Fruit fly (Drosophila melanogaster) whole organism, embryonic: ENCODE results near the gene CG34134.
A peak's percentile ranks its signal among the peaks of the same experiment; 100 is the strongest.

Source experiments
- Ada2b ChIP-seq: fragments of 200-800 bp; sonication (Bioruptor generic); IDR thresholded peaks from 2 replicates; pipeline ENCODE4 v1.3.6; 2022; ENCODE audit warnings: missing biosample characterization, missing genetic modification characterization
- Blimp-1 ChIP-seq: fragments of 200-800 bp; sonication (Bioruptor generic); optimal IDR thresholded peaks from 3 replicates; lab custom pipeline; 2018; ENCODE audit warnings: missing biosample characterization, missing genetic modification characterization, mild to moderate bottlenecking, moderate library complexity, missing genetic modification reagents
- CG10565 ChIP-seq: fragments of 200-800 bp; sonication (Bioruptor generic); optimal IDR thresholded peaks from 3 replicates; lab custom pipeline; 2016; ENCODE audit warnings: missing biosample characterization, mild to moderate bottlenecking, missing genetic modification characterization
- CG11085 ChIP-seq: fragments of 200-800 bp; sonication (Bioruptor generic); IDR thresholded peaks from 2 replicates; pipeline ENCODE4 v1.3.6; 2022; ENCODE audit warnings: missing biosample characterization, missing genetic modification characterization
- CG11247 ChIP-seq: fragments of 200-800 bp; sonication (Bioruptor generic); IDR thresholded peaks from 2 replicates; pipeline ENCODE4 v1.3.6; 2022; ENCODE audit warnings: missing biosample characterization, missing genetic modification characterization
- CG11560 ChIP-seq: fragments of 200-800 bp; sonication (Bioruptor generic); IDR thresholded peaks from 3 replicates; pipeline ENCODE4 v1.3.6; 2022; ENCODE audit warnings: missing biosample characterization, missing genetic modification characterization
- CG12236 ChIP-seq: fragments of 200-800 bp; sonication (Bioruptor generic); optimal IDR thresholded peaks from 2 replicates; lab custom pipeline; 2016; ENCODE audit warnings: missing biosample characterization, missing genetic modification characterization
- CG13894 ChIP-seq: fragments of 200-800 bp; sonication (Bioruptor generic); optimal IDR thresholded peaks from 3 replicates; lab custom pipeline; 2018; ENCODE audit warnings: missing biosample characterization, mild to moderate bottlenecking, missing genetic modification characterization, moderate library complexity
- CG14441 ChIP-seq: fragments of 200-800 bp; sonication (Bioruptor generic); IDR thresholded peaks from 2 replicates; pipeline ENCODE4 v1.3.6; 2022; ENCODE audit warnings: missing biosample characterization, missing genetic modification characterization
- CG1602 ChIP-seq: fragments of 200-800 bp; sonication (Bioruptor generic); optimal IDR thresholded peaks from 3 replicates; lab custom pipeline; 2016; ENCODE audit warnings: missing biosample characterization, missing genetic modification characterization
- CG1603 ChIP-seq: fragments of 200-800 bp; sonication (Bioruptor generic); optimal IDR thresholded peaks from 2 replicates; lab custom pipeline; 2019; ENCODE audit warnings: missing biosample characterization, mild to moderate bottlenecking, missing genetic modification characterization, moderate library complexity
- CG1647 ChIP-seq: fragments of 200-800 bp; sonication (Bioruptor generic); optimal IDR thresholded peaks from 3 replicates; lab custom pipeline; 2016; ENCODE audit warnings: missing biosample characterization, missing genetic modification characterization
- CG16813 ChIP-seq: fragments of 200-800 bp; sonication (Bioruptor generic); IDR thresholded peaks from 3 replicates; pipeline ENCODE4 v1.3.6; 2022; ENCODE audit warnings: missing biosample characterization, missing genetic modification characterization; ENCODE audit not compliant: partially characterized antibody
- CG2202 ChIP-seq: fragments of 200-800 bp; sonication (Bioruptor generic); optimal IDR thresholded peaks from 2 replicates; lab custom pipeline; 2018; ENCODE audit warnings: missing biosample characterization, mild to moderate bottlenecking, missing genetic modification characterization
- CG33557 ChIP-seq: fragments of 200-800 bp; sonication (Bioruptor generic); optimal IDR thresholded peaks from 2 replicates; lab custom pipeline; 2019; ENCODE audit warnings: missing biosample characterization, mild to moderate bottlenecking, missing genetic modification characterization, moderate library complexity
- CG3407 ChIP-seq: fragments of 200-800 bp; sonication (Bioruptor generic); optimal IDR thresholded peaks from 2 replicates; lab custom pipeline; 2018; ENCODE audit warnings: missing biosample characterization, mild to moderate bottlenecking, missing genetic modification characterization
- CG4730 ChIP-seq: fragments of 200-800 bp; sonication (Bioruptor generic); IDR thresholded peaks from 2 replicates; pipeline ENCODE4 v1.3.6; 2022; ENCODE audit warnings: missing biosample characterization, missing genetic modification characterization
- CG4854 ChIP-seq: fragments of 200-800 bp; sonication (Bioruptor generic); optimal IDR thresholded peaks from 2 replicates; lab custom pipeline; 2016; ENCODE audit warnings: missing biosample characterization, missing genetic modification characterization, inconsistent platforms
- CG6175 ChIP-seq: fragments of 200-800 bp; sonication (Bioruptor generic); IDR thresholded peaks from 3 replicates; pipeline ENCODE4 v1.3.6; 2022; ENCODE audit warnings: missing biosample characterization, missing genetic modification characterization
- CG7271 ChIP-seq: fragments of 200-800 bp; sonication (Bioruptor generic); optimal IDR thresholded peaks from 2 replicates; lab custom pipeline; 2018; ENCODE audit warnings: missing biosample characterization, mild to moderate bottlenecking, missing genetic modification characterization, moderate library complexity
- CG8944 ChIP-seq: fragments of 200-800 bp; sonication (Bioruptor generic); optimal IDR thresholded peaks from 3 replicates; lab custom pipeline; 2016; ENCODE audit warnings: missing biosample characterization, missing genetic modification characterization
- Dad ChIP-seq: fragments of 200-800 bp; sonication (Bioruptor generic); optimal IDR thresholded peaks from 3 replicates; lab custom pipeline; 2016; ENCODE audit warnings: missing biosample characterization, missing genetic modification characterization
- Doc2 ChIP-seq: fragments of 200-800 bp; sonication (Bioruptor generic); IDR thresholded peaks from 2 replicates; pipeline ENCODE4 v1.3.6; 2022; ENCODE audit warnings: missing biosample characterization, missing genetic modification characterization
- H15 ChIP-seq: fragments of 200-800 bp; sonication (Bioruptor generic); IDR thresholded peaks from 3 replicates; pipeline ENCODE4 v1.3.6; 2022; ENCODE audit warnings: missing biosample characterization, missing genetic modification characterization
- MBD-R2 ChIP-seq: fragments of 200-800 bp; sonication (Bioruptor generic); IDR thresholded peaks from 2 replicates; pipeline ENCODE4 v1.3.6; 2022; ENCODE audit warnings: missing biosample characterization, missing genetic modification characterization
- Oaz ChIP-seq: fragments of 200-800 bp; sonication (Bioruptor generic); IDR thresholded peaks from 2 replicates; pipeline ENCODE4 v1.3.6; 2022; ENCODE audit warnings: missing biosample characterization, missing genetic modification characterization
- bab2 ChIP-seq: fragments of 200-800 bp; sonication (Bioruptor generic); optimal IDR thresholded peaks from 2 replicates; lab custom pipeline; 2016; ENCODE audit warnings: missing biosample characterization, missing genetic modification characterization
- bbx ChIP-seq: fragments of 200-800 bp; sonication (Bioruptor generic); IDR thresholded peaks from 2 replicates; pipeline ENCODE4 v1.3.6; 2022; ENCODE audit warnings: missing biosample characterization, missing genetic modification characterization; ENCODE audit not compliant: partially characterized antibody
- bigmax ChIP-seq: fragments of 200-800 bp; sonication (Bioruptor generic); optimal IDR thresholded peaks from 2 replicates; lab custom pipeline; 2018; ENCODE audit warnings: missing biosample characterization, mild to moderate bottlenecking, missing genetic modification characterization
- bsh ChIP-seq, 2 experiments: fragments of 200-800 bp; sonication (Bioruptor generic); optimal IDR thresholded peaks; 2 replicates each; lab custom pipeline; 2017 to 2018; ENCODE audit warnings: mild to moderate bottlenecking in 2 of 2, missing biosample characterization in 2 of 2, missing genetic modification characterization in 2 of 2, moderate library complexity in 1 of 2
- cato ChIP-seq: fragments of 200-800 bp; sonication (Bioruptor generic); optimal IDR thresholded peaks from 2 replicates; lab custom pipeline; 2016; ENCODE audit warnings: missing biosample characterization, missing genetic modification characterization, borderline replicate concordance
- dysf ChIP-seq: fragments of 200-800 bp; sonication (Bioruptor generic); IDR thresholded peaks from 3 replicates; pipeline ENCODE4 v1.3.6; 2022; ENCODE audit warnings: missing biosample characterization, missing genetic modification characterization
- eve ChIP-seq, 2 experiments: fragments of >200 bp; optimal IDR thresholded peaks; 2 replicates each; lab custom pipeline; 2017; ENCODE audit warnings: missing biosample characterization in 2 of 2, missing genetic modification characterization in 2 of 2
- fd102C ChIP-seq: fragments of 200-800 bp; sonication (Bioruptor generic); optimal IDR thresholded peaks from 2 replicates; lab custom pipeline; 2018; ENCODE audit warnings: missing biosample characterization, mild to moderate bottlenecking, missing genetic modification characterization, moderate library complexity
- fu2 ChIP-seq: fragments of 200-800 bp; sonication (Bioruptor generic); optimal IDR thresholded peaks from 2 replicates; lab custom pipeline; 2016; ENCODE audit warnings: missing biosample characterization, missing genetic modification characterization
- gem ChIP-seq: fragments of 200-800 bp; sonication (Bioruptor generic); optimal IDR thresholded peaks from 2 replicates; lab custom pipeline; 2019; ENCODE audit warnings: missing biosample characterization, mild to moderate bottlenecking, missing genetic modification characterization, moderate library complexity
- gsb ChIP-seq: fragments of 200-800 bp; sonication (Bioruptor generic); IDR thresholded peaks from 2 replicates; pipeline ENCODE4 v1.3.6; 2022; ENCODE audit warnings: missing biosample characterization, missing genetic modification characterization
- h ChIP-seq: fragments of >200 bp; optimal IDR thresholded peaks from 2 replicates; lab custom pipeline; 2017
- phol ChIP-seq: fragments of 200-800 bp; sonication (Bioruptor generic); optimal IDR thresholded peaks from 3 replicates; lab custom pipeline; 2018; ENCODE audit warnings: missing biosample characterization, mild to moderate bottlenecking, missing genetic modification characterization, moderate library complexity
- pnt ChIP-seq: fragments of 200-800 bp; sonication (Bioruptor generic); optimal IDR thresholded peaks from 3 replicates; lab custom pipeline; 2016; ENCODE audit warnings: missing biosample characterization, missing genetic modification characterization
- ranshi ChIP-seq: fragments of 200-800 bp; sonication (Bioruptor generic); IDR thresholded peaks from 2 replicates; pipeline ENCODE4 v1.3.6; 2022; ENCODE audit warnings: missing biosample characterization, missing genetic modification characterization
- rib ChIP-seq: fragments of 200-800 bp; sonication (Bioruptor generic); IDR thresholded peaks from 2 replicates; pipeline ENCODE4 v1.3.6; 2022; ENCODE audit warnings: missing biosample characterization, missing genetic modification characterization
- sim ChIP-seq: fragments of 200-800 bp; sonication (Bioruptor generic); IDR thresholded peaks from 2 replicates; pipeline ENCODE4 v1.3.6; 2022; ENCODE audit warnings: missing biosample characterization, missing genetic modification characterization
- so ChIP-seq: fragments of 200-800 bp; sonication (Bioruptor generic); IDR thresholded peaks from 3 replicates; pipeline ENCODE4 v1.3.6; 2022; ENCODE audit warnings: missing biosample characterization, missing genetic modification characterization
- tap ChIP-seq: fragments of 200-800 bp; optimal IDR thresholded peaks from 3 replicates; lab custom pipeline; 2019; ENCODE audit warnings: missing biosample characterization, mild to moderate bottlenecking, missing genetic modification characterization, moderate library complexity
- tll ChIP-seq, 2 experiments: fragments of 200-800 bp in 1 of 2; fragments of >200 bp in 1 of 2; sonication (Bioruptor generic) in 1 of 2; optimal IDR thresholded peaks; 2 replicates each; lab custom pipeline; 2017 to 2019; ENCODE audit warnings: missing biosample characterization in 2 of 2, missing genetic modification characterization in 2 of 2, mild to moderate bottlenecking in 1 of 2, moderate library complexity in 1 of 2
- ttk ChIP-seq: fragments of 200-800 bp; sonication (Bioruptor generic); IDR thresholded peaks from 2 replicates; pipeline ENCODE4 v2.1.2; 2022; ENCODE audit warnings: missing biosample characterization, missing genetic modification characterization
- twi ChIP-seq: fragments of 200-800 bp; optimal IDR thresholded peaks from 2 replicates; lab custom pipeline; 2019; ENCODE audit warnings: missing biosample characterization, mild to moderate bottlenecking, missing genetic modification characterization, moderate library complexity
- tx ChIP-seq: fragments of 200-800 bp; sonication (Bioruptor generic); optimal IDR thresholded peaks from 2 replicates; lab custom pipeline; 2016; ENCODE audit warnings: missing biosample characterization, missing genetic modification characterization
- wdn ChIP-seq: fragments of 200-800 bp; sonication (Bioruptor generic); IDR thresholded peaks from 2 replicates; pipeline ENCODE4 v1.3.6; 2022; ENCODE audit warnings: missing biosample characterization, missing genetic modification characterization
- zen2 ChIP-seq: fragments of 200-800 bp; sonication (Bioruptor generic); IDR thresholded peaks from 3 replicates; pipeline ENCODE4 v1.3.6; 2022; ENCODE audit warnings: missing biosample characterization, missing genetic modification characterization; ENCODE audit not compliant: partially characterized antibody

Gene CG34134

dm6 chr2L:8156682-8157081, 33.9 kb downstream of the CG34134 start (continued):
- TF ChIP-seq ttk (no peak), CG10565 (GFP tag; lab: Kevin White, UChicago) (no peak), CG3407 (no peak), Blimp-1 (GFP tag; lab: Kevin White, UChicago) (peak; percentile 67), tx (GFP tag; lab: Kevin White, UChicago) (peak; percentile 58), pnt (peak; percentile 65), CG4854 (peak; percentile 71), Dad (peak; percentile 73), CG14441 (GFP tag; lab: Robert Waterston, UW) (peak; percentile 75), fd102C (GFP tag; lab: Kevin White, UChicago) (peak; percentile 3), twi (peak; percentile 55), H15 (GFP tag; lab: Robert Waterston, UW) (peak; percentile 47; the same call in 2 of the 3 replicates), phol (tag; lab: Kevin White, UChicago) (peak; percentile 76), h (no peak), gsb (GFP tag; lab: Robert Waterston, UW) (peak; percentile 15; the same call in 1 of the 2 replicates), CG11247 (0 out of 2 replicates have a peak, but pooled peaks have one; percentile 52), fu2 (peak; percentile 56), zen2 (no peak), so (GFP tag; lab: Robert Waterston, UW) (0 out of 3 replicates have a peak, but pooled peaks have one; percentile 56), sim (no peak), Doc2 (GFP tag; lab: Robert Waterston, UW) (no peak), eve (GFP tag; optimal IDR thresholded peaks at IDR 0.05; lab: Kevin White, UChicago) (no peak), CG6175 (no peak), CG1647 (peak; percentile 75), tll (GFP tag; optimal IDR thresholded peaks at IDR 0.05; lab: Kevin White, UChicago) (no peak), gem (tag; lab: Kevin White, UChicago) (peak; percentile 80), CG4730 (GFP tag; lab: Robert Waterston, UW) (peak; percentile 54; the same call in 1 of the 2 replicates), CG1602 (GFP tag; lab: Kevin White, UChicago) (no peak), CG11560 (tag; lab: Robert Waterston, UW) (0 out of 3 replicates have a peak, but pooled peaks have one; percentile 14), ranshi (GFP tag; lab: Robert Waterston, UW) (0 out of 2 replicates have a peak, but pooled peaks have one; percentile 29), CG16813 (GFP tag; lab: Robert Waterston, UW) (0 out of 3 replicates have a peak, but pooled peaks have one; percentile 16), bigmax (no peak), bab2 (GFP tag; lab: Kevin White, UChicago) (peak; percentile 76), MBD-R2 (GFP tag; lab: Robert Waterston, UW) (peak; percentile 90), CG13894 (peak; percentile 71), CG33557 (peak; percentile 34), cato (GFP tag; lab: Kevin White, UChicago) (no peak), wdn (GFP tag; lab: Robert Waterston, UW) (0 out of 2 replicates have a peak, but pooled peaks have one; percentile 50), dysf (GFP tag; lab: Robert Waterston, UW) (peak; percentile 60; the same call in 2 of the 3 replicates), CG12236 (GFP tag; lab: Kevin White, UChicago) (no peak), CG2202 (tag; lab: Kevin White, UChicago) (no peak), bsh (GFP tag; optimal IDR thresholded peaks at IDR 0.05; lab: Kevin White, UChicago) (no peak), tap (tag; lab: Kevin White, UChicago) (peak; percentile 56), CG1603 (peak; percentile 74), CG11085 (peak; percentile 58; the same call in 1 of the 2 replicates), rib (GFP tag; lab: Robert Waterston, UW) (no peak), bbx (GFP tag; lab: Robert Waterston, UW) (no peak), Ada2b (GFP tag; lab: Robert Waterston, UW) (peak; percentile 51; the same call in 1 of the 2 replicates), Oaz (GFP tag; lab: Robert Waterston, UW) (no peak), CG7271 (tag; lab: Kevin White, UChicago) (no peak), CG8944 (GFP tag; lab: Kevin White, UChicago) (peak; percentile 66)
